Fruit fly (Drosophila melanogaster): ENCODE results near the gene CG18547.
A peak's percentile ranks its signal among the peaks of the same experiment; 100 is the strongest.

The CG18547 gene

DNA sequence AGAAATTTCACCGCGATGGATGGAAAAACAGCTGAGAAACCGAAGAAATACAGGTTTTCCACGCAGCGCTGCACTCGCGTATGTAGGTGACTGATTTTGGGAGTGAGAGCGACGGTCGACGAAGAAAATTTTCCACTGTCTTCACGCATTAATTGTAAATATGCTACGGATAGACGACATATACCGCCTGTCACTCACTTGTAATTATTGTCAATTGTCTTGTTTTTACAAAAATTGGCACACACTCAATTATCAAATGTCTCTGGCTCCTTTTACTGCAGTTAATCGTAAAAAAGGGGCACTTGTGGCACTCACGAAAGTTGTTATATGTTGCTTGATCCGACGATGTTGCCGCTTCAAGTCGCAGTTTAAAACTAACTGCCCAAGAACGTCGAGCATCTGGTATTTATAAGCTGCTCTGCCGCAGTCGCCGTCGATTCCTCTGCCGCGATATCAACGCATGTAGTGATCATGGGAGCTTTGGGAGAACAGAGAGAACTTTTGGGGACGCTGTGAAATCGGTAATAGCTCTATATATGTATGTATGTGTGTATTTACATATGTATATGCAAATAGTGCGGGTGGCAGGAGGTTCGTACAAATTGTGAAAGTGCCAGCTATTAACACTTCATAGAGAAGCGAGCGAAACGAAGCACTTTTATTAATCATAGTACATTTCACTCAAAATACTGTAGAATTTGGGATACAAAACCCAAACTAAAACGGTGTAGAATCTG is 12.9 kb upstream of the CG18547 start, which contains the start of gene mfas (continued):
- TF ChIP-seq pita (GFP tag; optimal IDR thresholded peaks at IDR 0.05) (no peak), grn (GFP tag; optimal IDR thresholded peaks at IDR 0.05) (no peak), jumu (GFP tag; optimal IDR thresholded peaks at IDR 0.05) (no peak), en (GFP tag; optimal IDR thresholded peaks at IDR 0.05) (no peak), CG7745 (tag; optimal IDR thresholded peaks at IDR 0.05) (no peak), Scr (GFP tag; IDR thresholded peaks at IDR 0.05; ENCODE audit: partially characterized antibody) (no peak), CG10959 (GFP tag; IDR thresholded peaks at IDR 0.05) (no peak), sim (GFP tag; IDR thresholded peaks at IDR 0.05) (no peak), gsb (GFP tag; IDR thresholded peaks at IDR 0.05) (no peak), usp (GFP tag; optimal IDR thresholded peaks at IDR 0.05) (no peak), CG17361 (GFP tag; IDR thresholded peaks at IDR 0.05) (no peak), NfI (GFP tag; optimal IDR thresholded peaks at IDR 0.05) (no peak), Hr78 (GFP tag; optimal IDR thresholded peaks at IDR 0.05) (no peak), CG2199 (GFP tag; IDR thresholded peaks at IDR 0.05) (peak; percentile 10; the same call in 1 of the 3 replicates), CG9437 (GFP tag; optimal IDR thresholded peaks at IDR 0.05) (peak; percentile 1), Aef1 (GFP tag; IDR thresholded peaks at IDR 0.05) (no peak), CG13894 (tag; optimal IDR thresholded peaks at IDR 0.05) (no peak), Optix (GFP tag; IDR thresholded peaks at IDR 0.05) (no peak), CG30403 (GFP tag; optimal IDR thresholded peaks at IDR 0.05) (no peak), CG42726 (GFP tag; IDR thresholded peaks at IDR 0.05; ENCODE audit: partially characterized antibody) (no peak), CG1647 (GFP tag; optimal IDR thresholded peaks at IDR 0.05) (peak; percentile 17), CG2202 (tag; optimal IDR thresholded peaks at IDR 0.05) (no peak), Meics (GFP tag; optimal IDR thresholded peaks at IDR 0.05) (no peak), rib (GFP tag; IDR thresholded peaks at IDR 0.05) (no peak), tx (GFP tag; optimal IDR thresholded peaks at IDR 0.05) (no peak), mam (GFP tag; optimal IDR thresholded peaks at IDR 0.05) (no peak), CG11723 (GFP tag; optimal IDR thresholded peaks at IDR 0.05) (peak; percentile 7), Hmx (GFP tag; optimal IDR thresholded peaks at IDR 0.05) (no peak), lilli (GFP tag; optimal IDR thresholded peaks at IDR 0.05) (no peak), Oaz (GFP tag; IDR thresholded peaks at IDR 0.05) (no peak), CG31365 (tag; optimal IDR thresholded peaks at IDR 0.05) (no peak), E2f2 (GFP tag; IDR thresholded peaks at IDR 0.05) (no peak; the same call in 1 of the 2 replicates), C15 (GFP tag; IDR thresholded peaks at IDR 0.05) (no peak), Fer1 (GFP tag; optimal IDR thresholded peaks at IDR 0.05) (no peak), run (tag; optimal IDR thresholded peaks at IDR 0.05) (no peak), emc (GFP tag; optimal IDR thresholded peaks at IDR 0.05) (no peak), hkb (optimal IDR thresholded peaks at IDR 0.05) (no peak), hkb (GFP tag; IDR thresholded peaks at IDR 0.05) (peak; percentile 47), CG9797 (GFP tag; optimal IDR thresholded peaks at IDR 0.05) (no peak), CG16813 (GFP tag; IDR thresholded peaks at IDR 0.05; ENCODE audit: partially characterized antibody) (no peak), CG15696 (tag; optimal IDR thresholded peaks at IDR 0.05) (no peak), cato (GFP tag; optimal IDR thresholded peaks at IDR 0.05; ENCODE audit: borderline replicate concordance) (no peak), YL-1 (GFP tag; optimal IDR thresholded peaks at IDR 0.05) (no peak), Atf6 (GFP tag; IDR thresholded peaks at IDR 0.05) (no peak), Max (GFP tag; optimal IDR thresholded peaks at IDR 0.05) (no peak), CG17385 (GFP tag; optimal IDR thresholded peaks at IDR 0.05) (no peak), wdn (GFP tag; IDR thresholded peaks at IDR 0.05) (no peak), CG2875 (GFP tag; optimal IDR thresholded peaks at IDR 0.05) (peak; percentile 43), pfk (GFP tag; optimal IDR thresholded peaks at IDR 0.05) (peak; percentile 10), ken (GFP tag; IDR thresholded peaks at IDR 0.05) (no peak), ab (GFP tag; optimal IDR thresholded peaks at IDR 0.05) (no peak)
